Fruit fly (Drosophila melanogaster): Measurements from ENCODE around the gene CG34393.

dm6 chr2L:3144709-3145108, 55.6 kb downstream of the CG34393 start, which contains the start of gene toc:
- TF ChIP-seq YL-1 (GFP tag; optimal IDR thresholded peaks at IDR 0.05) (no peak), Dek (tag; optimal IDR thresholded peaks at IDR 0.05) (no peak), CG7556 (GFP tag; optimal IDR thresholded peaks at IDR 0.05) (no peak), pzg (GFP tag; optimal IDR thresholded peaks at IDR 0.05) (peak; percentile 84), tin (GFP tag; optimal IDR thresholded peaks at IDR 0.05) (no peak)

Data from whole organism, embryonic.